Fruit fly (Drosophila melanogaster): ENCODE measurements around the gene CG12947.

The CG12947 gene

DNA sequence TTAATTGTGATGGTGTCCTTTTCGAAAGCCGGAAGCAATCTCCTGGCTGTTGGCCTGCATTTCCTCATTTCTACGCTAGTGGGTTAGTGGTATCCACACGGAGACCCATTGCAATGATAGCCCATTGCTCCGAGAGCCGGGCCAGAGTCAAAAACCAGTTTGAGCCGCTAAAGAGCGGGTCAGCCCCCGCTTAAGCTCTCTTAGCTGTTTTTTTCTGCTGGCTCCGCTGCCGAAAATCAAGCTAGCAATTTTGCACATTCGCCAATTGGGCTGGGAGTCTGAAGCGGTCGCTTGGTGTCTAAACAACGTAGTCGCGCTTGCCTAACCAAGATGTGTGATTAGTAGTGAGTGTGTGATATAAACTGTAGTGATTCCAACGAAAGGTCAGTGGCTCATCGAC is at the start of gene CG12947:
CG12947 (plus strand) TSS at position 301 of the 400 bp plus-strand sequence.
- TF ChIP-seq CG9948 (tag; optimal IDR thresholded peaks at IDR 0.05), result no peak
- 0 out of 2 replicates have a peak, but pooled peaks have one; percentile 12 for TF ChIP-seq CG32121 (GFP tag; IDR thresholded peaks at IDR 0.05)
- no peak for TF ChIP-seq CG14655 (GFP tag; optimal IDR thresholded peaks at IDR 0.05)
- TF ChIP-seq Ets98B (GFP tag; IDR thresholded peaks at IDR 0.05), result no peak; the same call in 1 of the 2 replicates
- TF ChIP-seq CG4496 (GFP tag; IDR thresholded peaks at IDR 0.05), result peak; percentile 21; the same call in 1 of the 3 replicates
- TF ChIP-seq CG17806 (tag; optimal IDR thresholded peaks at IDR 0.05), result no peak
- no peak for TF ChIP-seq Pif1B (GFP tag; optimal IDR thresholded peaks at IDR 0.05)
- TF ChIP-seq Pif1A (GFP tag; optimal IDR thresholded peaks at IDR 0.05), result no peak
- no peak for TF ChIP-seq CG13204 (GFP tag; optimal IDR thresholded peaks at IDR 0.05)
- peak; percentile 30 for TF ChIP-seq EcR (GFP tag; optimal IDR thresholded peaks at IDR 0.05)
- TF ChIP-seq CG12605 (GFP tag; IDR thresholded peaks at IDR 0.05), result no peak
- TF ChIP-seq CG8301 (tag; optimal IDR thresholded peaks at IDR 0.05), result no peak
- no peak for TF ChIP-seq CG10348 (GFP tag; IDR thresholded peaks at IDR 0.05)
- no peak for TF ChIP-seq Snoo (tag; optimal IDR thresholded peaks at IDR 0.05)
- no peak for TF ChIP-seq rn (GFP tag; IDR thresholded peaks at IDR 0.05)

- TF ChIP-seq CG32121 (GFP tag; IDR thresholded peaks at IDR 0.05), result no peak
- TF ChIP-seq CG34367 (tag; optimal IDR thresholded peaks at IDR 0.05), result no peak
- no peak for TF ChIP-seq CG15710 (tag; optimal IDR thresholded peaks at IDR 0.05)
- TF ChIP-seq CG14655 (GFP tag; optimal IDR thresholded peaks at IDR 0.05), result no peak
- TF ChIP-seq D1 (tag; optimal IDR thresholded peaks at IDR 0.05), result no peak
- no peak for TF ChIP-seq Snoo (tag; optimal IDR thresholded peaks at IDR 0.05)
- TF ChIP-seq gl (tag; optimal IDR thresholded peaks at IDR 0.05), result no peak
- no peak for TF ChIP-seq CG8301 (tag; optimal IDR thresholded peaks at IDR 0.05)
- TF ChIP-seq CG4496 (GFP tag; IDR thresholded peaks at IDR 0.05), result no peak
- TF ChIP-seq CG12605 (GFP tag; IDR thresholded peaks at IDR 0.05), result no peak
- no peak for TF ChIP-seq fd96Ca (GFP tag; IDR thresholded peaks at IDR 0.05)
Measured at dm6 chr3R:9730784-9731183, 49.1 kb upstream of the CG12947 start, which contains the start of gene FoxP. Gene FoxP (minus strand): TSS chr3R:9730872.

- TF ChIP-seq Snoo (tag; optimal IDR thresholded peaks at IDR 0.05), result no peak
- no peak for TF ChIP-seq CG8301 (tag; optimal IDR thresholded peaks at IDR 0.05)
- TF ChIP-seq CG15710 (tag; optimal IDR thresholded peaks at IDR 0.05), result no peak
- TF ChIP-seq EcR (GFP tag; optimal IDR thresholded peaks at IDR 0.05), result no peak
- no peak for TF ChIP-seq D1 (tag; optimal IDR thresholded peaks at IDR 0.05)
- no peak for TF ChIP-seq Ets98B (GFP tag; IDR thresholded peaks at IDR 0.05)
- no peak for TF ChIP-seq CG9948 (tag; optimal IDR thresholded peaks at IDR 0.05)
- no peak for TF ChIP-seq CG34367 (tag; optimal IDR thresholded peaks at IDR 0.05)
- no peak for TF ChIP-seq Pif1B (GFP tag; optimal IDR thresholded peaks at IDR 0.05)
- TF ChIP-seq CG4496 (GFP tag; IDR thresholded peaks at IDR 0.05), result no peak
- TF ChIP-seq Pif1A (GFP tag; optimal IDR thresholded peaks at IDR 0.05), result no peak
- no peak for TF ChIP-seq CG32121 (GFP tag; IDR thresholded peaks at IDR 0.05)
Measured at dm6 chr3R:9733150-9733549, 46.7 kb upstream of the CG12947 start, which contains the start of gene alphaTub85E. Gene alphaTub85E (minus strand): TSS chr3R:9733250.

DNA sequence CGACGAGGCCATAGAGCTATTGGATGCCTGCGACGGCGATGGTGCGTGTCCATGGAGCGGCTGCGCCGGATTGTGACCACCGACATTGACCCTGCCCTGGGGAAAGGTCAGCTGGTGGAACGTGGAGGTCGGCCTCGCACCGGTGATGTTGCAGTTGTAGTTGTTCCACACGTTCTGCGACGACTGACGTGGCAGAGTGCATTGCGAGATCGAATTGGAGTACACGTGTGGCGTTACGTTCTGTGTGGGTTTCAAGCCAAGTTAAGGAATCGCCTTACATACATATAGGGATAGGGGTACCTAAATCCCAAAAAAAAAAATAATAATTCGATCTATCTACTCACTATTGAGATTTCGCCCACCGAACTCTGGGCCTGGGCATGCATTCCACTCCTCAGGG is 44.7 kb upstream of the CG12947 start:
- TF ChIP-seq CG32121 (GFP tag; IDR thresholded peaks at IDR 0.05) (no peak), D1 (tag; optimal IDR thresholded peaks at IDR 0.05) (no peak), Snoo (tag; optimal IDR thresholded peaks at IDR 0.05) (no peak), CG14655 (GFP tag; optimal IDR thresholded peaks at IDR 0.05) (no peak), EcR (GFP tag; optimal IDR thresholded peaks at IDR 0.05) (no peak), fd96Ca (GFP tag; IDR thresholded peaks at IDR 0.05) (no peak), CG4496 (GFP tag; IDR thresholded peaks at IDR 0.05) (no peak), Ets98B (GFP tag; IDR thresholded peaks at IDR 0.05) (no peak), CG8159 (tag; optimal IDR thresholded peaks at IDR 0.05) (no peak), CG8301 (tag; optimal IDR thresholded peaks at IDR 0.05) (no peak), Pif1A (GFP tag; optimal IDR thresholded peaks at IDR 0.05) (no peak)

- TF ChIP-seq CG17806 (tag; optimal IDR thresholded peaks at IDR 0.05) (no peak), EcR (GFP tag; optimal IDR thresholded peaks at IDR 0.05) (no peak), Pif1A (GFP tag; optimal IDR thresholded peaks at IDR 0.05) (no peak), CG32121 (GFP tag; IDR thresholded peaks at IDR 0.05) (no peak), Pif1B (GFP tag; optimal IDR thresholded peaks at IDR 0.05) (no peak), CG9948 (tag; optimal IDR thresholded peaks at IDR 0.05) (no peak), Ets98B (GFP tag; IDR thresholded peaks at IDR 0.05) (no peak), CG14655 (GFP tag; optimal IDR thresholded peaks at IDR 0.05) (no peak), rn (GFP tag; IDR thresholded peaks at IDR 0.05) (no peak), CG8301 (tag; optimal IDR thresholded peaks at IDR 0.05) (no peak), CG10348 (GFP tag; IDR thresholded peaks at IDR 0.05) (no peak), CG15710 (tag; optimal IDR thresholded peaks at IDR 0.05) (no peak), CG8159 (tag; optimal IDR thresholded peaks at IDR 0.05) (no peak), fd96Ca (GFP tag; IDR thresholded peaks at IDR 0.05) (no peak)
Measured at dm6 chr3R:9739793-9740192, 40.1 kb upstream of the CG12947 start, which contains the start of gene side-VII. Gene side-VII (minus strand): TSS chr3R:9739979.

- TF ChIP-seq CG14655 (GFP tag; optimal IDR thresholded peaks at IDR 0.05) (no peak), Snoo (tag; optimal IDR thresholded peaks at IDR 0.05) (no peak), CG34367 (tag; optimal IDR thresholded peaks at IDR 0.05) (no peak), Pif1B (GFP tag; optimal IDR thresholded peaks at IDR 0.05) (no peak), EcR (GFP tag; optimal IDR thresholded peaks at IDR 0.05) (no peak), D1 (tag; optimal IDR thresholded peaks at IDR 0.05) (no peak), CG8159 (tag; optimal IDR thresholded peaks at IDR 0.05) (no peak)
Measured at dm6 chr3R:9740713-9741112, 39.2 kb upstream of the CG12947 start, which contains the start of gene Pnn. Gene Pnn (plus strand): TSS chr3R:9740899.
